Worm (Caenorhabditis elegans) whole organism, L4 larva: Measurements from ENCODE around the gene C33D9.13.

Experiments used
- F37D6.2 ChIP-seq: sonication (generic microtip); optimal IDR thresholded peaks from 2 replicates; lab custom pipeline; 2016; ENCODE audit warnings: mild to moderate bottlenecking, missing genetic modification characterization, missing compliant biosample characterization
- Y105C5A.15 ChIP-seq: fragments of 200-800 bp; sonication (Bioruptor generic); IDR thresholded peaks from 2 replicates; pipeline ENCODE4 v1.3.6; 2022; ENCODE audit warnings: missing genetic modification characterization, missing compliant biosample characterization
- Y5F2A.4 ChIP-seq: fragments of 200-800 bp; sonication (Bioruptor generic); optimal IDR thresholded peaks from 2 replicates; lab custom pipeline; 2018; ENCODE audit warnings: mild to moderate bottlenecking, missing genetic modification characterization, missing compliant biosample characterization
- Y75B8A.6 ChIP-seq: fragments of 200-800 bp; sonication (Bioruptor generic); IDR thresholded peaks from 2 replicates; pipeline ENCODE4 v1.3.6; 2022; ENCODE audit warnings: missing genetic modification reagents, missing genetic modification characterization, missing compliant biosample characterization
- aha-1 ChIP-seq: fragments of 150-350 bp; peaks from one replicate; lab custom pipeline; 2014; ENCODE audit warnings: missing biosample characterization, missing genetic modification characterization
- aly-2 ChIP-seq: sonication (generic microtip); optimal IDR thresholded peaks from 2 replicates; lab custom pipeline; 2018; ENCODE audit warnings: missing biosample characterization, missing genetic modification characterization
- ama-1 ChIP-seq: fragments of 150-350 bp; optimal IDR thresholded peaks from 2 replicates; lab custom pipeline; 2014; ENCODE audit warnings: inconsistent platforms, mixed read lengths
- ceh-20 ChIP-seq: fragments of 200-800 bp; sonication (Bioruptor generic); IDR thresholded peaks from 2 replicates; pipeline ENCODE4 v1.3.6; 2022; ENCODE audit warnings: missing genetic modification reagents, missing genetic modification characterization, missing compliant biosample characterization
- ceh-28 ChIP-seq: fragments of 150-350 bp; optimal IDR thresholded peaks from 2 replicates; lab custom pipeline; 2014; ENCODE audit warnings: missing biosample characterization, missing genetic modification reagents, missing genetic modification characterization
- ctbp-1 ChIP-seq: fragments of 200-800 bp; sonication (Bioruptor generic); IDR thresholded peaks from 2 replicates; pipeline ENCODE4 v1.3.6; 2022; ENCODE audit warnings: missing genetic modification reagents, missing genetic modification characterization, missing compliant biosample characterization
- daf-19 ChIP-seq: fragments of 200-800 bp; sonication (Bioruptor generic); conservative IDR thresholded peaks from 2 replicates; pipeline ENCODE4 v1.3.6; 2022; ENCODE audit warnings: missing genetic modification characterization, missing compliant biosample characterization
- dmd-8 ChIP-seq: fragments of 200-800 bp; sonication (Bioruptor generic); IDR thresholded peaks from 2 replicates; pipeline ENCODE4 v1.3.6; 2022; ENCODE audit warnings: missing genetic modification characterization, missing compliant biosample characterization
- dve-1 ChIP-seq: sonication (generic microtip); optimal IDR thresholded peaks from 2 replicates; lab custom pipeline; 2017; ENCODE audit warnings: antibody characterized with exemption, mild to moderate bottlenecking, missing genetic modification characterization, missing compliant biosample characterization; ENCODE audit not compliant: insufficient read depth
- fos-1 ChIP-seq: fragments of 150-350 bp; optimal IDR thresholded peaks from 2 replicates; lab custom pipeline; 2014; ENCODE audit warnings: missing biosample characterization, missing genetic modification characterization
- gei-8 ChIP-seq: fragments of 200-800 bp; sonication (Bioruptor generic); optimal IDR thresholded peaks from 2 replicates; lab custom pipeline; 2018; ENCODE audit warnings: mild to moderate bottlenecking, missing genetic modification characterization, missing compliant biosample characterization
- hif-1 ChIP-seq, 2 experiments: sonication (generic microtip); optimal IDR thresholded peaks; 2 replicates each; lab custom pipeline; 2016 to 2017; ENCODE audit warnings: missing compliant biosample characterization in 2 of 2, missing genetic modification characterization in 2 of 2, missing genetic modification reagents in 2 of 2, missing genotype in 2 of 2, mild to moderate bottlenecking in 1 of 2
- hlh-11 ChIP-seq: fragments of 200-800 bp; sonication (Bioruptor generic); optimal IDR thresholded peaks from 2 replicates; lab custom pipeline; 2018; ENCODE audit warnings: mild to moderate bottlenecking, missing genetic modification characterization, missing compliant biosample characterization
- jun-1 ChIP-seq: fragments of 150-350 bp; optimal IDR thresholded peaks from 2 replicates; lab custom pipeline; 2014; ENCODE audit warnings: missing biosample characterization, missing genetic modification reagents, missing genetic modification characterization
- lin-13 ChIP-seq: fragments of 150-350 bp; optimal IDR thresholded peaks from 2 replicates; lab custom pipeline; 2014; ENCODE audit warnings: missing biosample characterization, missing genetic modification reagents, missing genetic modification characterization
- lin-15B ChIP-seq: fragments of 150-350 bp; sonication (generic microtip); optimal IDR thresholded peaks from 3 replicates; lab custom pipeline; 2014; ENCODE audit warnings: missing biosample characterization, missing genetic modification characterization
- lin-29 ChIP-seq: fragments of 200-800 bp; sonication (Bioruptor generic); IDR thresholded peaks from 2 replicates; pipeline ENCODE4 v1.3.6; 2022; ENCODE audit warnings: missing genetic modification reagents, missing genetic modification characterization, missing compliant biosample characterization
- lir-3 ChIP-seq: sonication (generic microtip); optimal IDR thresholded peaks from 2 replicates; lab custom pipeline; 2016; ENCODE audit warnings: mild to moderate bottlenecking, missing genetic modification characterization, missing compliant biosample characterization
- madf-5 ChIP-seq, 2 experiments: fragments of 200-800 bp; sonication (Bioruptor generic); IDR thresholded peaks; 2 replicates each; pipeline ENCODE4 v1.3.6; 2022; ENCODE audit warnings: missing compliant biosample characterization in 2 of 2, missing genetic modification characterization in 2 of 2
- mes-2 ChIP-seq: sonication (generic microtip); optimal IDR thresholded peaks from 2 replicates; lab custom pipeline; 2016; ENCODE audit warnings: missing genotype, mild to moderate bottlenecking, missing genetic modification characterization, missing compliant biosample characterization; ENCODE audit not compliant: poor library complexity, severe bottlenecking
- mxl-3 ChIP-seq: fragments of 200-800 bp; sonication (Bioruptor generic); optimal IDR thresholded peaks from 2 replicates; lab custom pipeline; 2018; ENCODE audit warnings: mild to moderate bottlenecking, missing genetic modification characterization, missing compliant biosample characterization
- nhr-10 ChIP-seq: fragments of 150-350 bp; optimal IDR thresholded peaks from 2 replicates; lab custom pipeline; 2014; ENCODE audit warnings: missing biosample characterization, missing genetic modification characterization
- nhr-102 ChIP-seq: sonication (generic microtip); optimal IDR thresholded peaks from 2 replicates; lab custom pipeline; 2016; ENCODE audit warnings: mild to moderate bottlenecking, missing genetic modification characterization, moderate library complexity, missing compliant biosample characterization
- nhr-11 ChIP-seq: fragments of 150-350 bp; optimal IDR thresholded peaks from 2 replicates; lab custom pipeline; 2014; ENCODE audit warnings: missing biosample characterization, missing genetic modification characterization
- nhr-111 ChIP-seq: fragments of 200-800 bp; sonication (Bioruptor generic); optimal IDR thresholded peaks from 2 replicates; lab custom pipeline; 2018; ENCODE audit warnings: mild to moderate bottlenecking, missing genetic modification characterization, missing compliant biosample characterization
- nhr-237 ChIP-seq: sonication (generic microtip); optimal IDR thresholded peaks from 2 replicates; lab custom pipeline; 2017; ENCODE audit warnings: missing biosample characterization, missing genetic modification characterization
- nhr-28 ChIP-seq: fragments of 150-350 bp; optimal IDR thresholded peaks from 2 replicates; lab custom pipeline; 2014; ENCODE audit warnings: missing biosample characterization, missing genetic modification characterization
- nhr-42 ChIP-seq: fragments of 200-800 bp; sonication (Bioruptor generic); IDR thresholded peaks from 2 replicates; pipeline ENCODE4 v1.3.6; 2022; ENCODE audit warnings: missing genetic modification characterization, missing compliant biosample characterization
- nhr-76 ChIP-seq: fragments of 150-350 bp; optimal IDR thresholded peaks from 2 replicates; lab custom pipeline; 2014; ENCODE audit warnings: missing biosample characterization, missing genetic modification characterization
- pqm-1 ChIP-seq: sonication (generic microtip); optimal IDR thresholded peaks from 2 replicates; lab custom pipeline; 2017; ENCODE audit warnings: missing biosample characterization, missing genetic modification characterization
- set-16 ChIP-seq: fragments of 200-800 bp; sonication (Bioruptor generic); IDR thresholded peaks from 2 replicates; pipeline ENCODE4 v1.3.6; 2022; ENCODE audit warnings: missing genetic modification reagents, missing genetic modification characterization, missing compliant biosample characterization
- skn-1 ChIP-seq: fragments of 150-350 bp; optimal IDR thresholded peaks from 2 replicates; lab custom pipeline; 2014; ENCODE audit warnings: missing biosample characterization, missing genetic modification characterization
- snpc-1.2 ChIP-seq: fragments of 200-800 bp; sonication (Bioruptor generic); IDR thresholded peaks from 2 replicates; pipeline ENCODE4 v1.3.6; 2022; ENCODE audit warnings: missing genetic modification reagents, missing genetic modification characterization, missing compliant biosample characterization
- tag-97 ChIP-seq: fragments of 200-800 bp; sonication (Bioruptor generic); IDR thresholded peaks from 2 replicates; pipeline ENCODE4 v1.3.6; 2022; ENCODE audit warnings: missing genetic modification characterization, missing compliant biosample characterization
- tra-1 ChIP-seq: fragments of 200-800 bp; sonication (Bioruptor generic); IDR thresholded peaks from 2 replicates; pipeline ENCODE4 v1.3.6; 2022; ENCODE audit warnings: missing genetic modification reagents, missing genetic modification characterization, missing compliant biosample characterization
- unc-130 ChIP-seq: sonication (generic microtip); optimal IDR thresholded peaks from 2 replicates; lab custom pipeline; 2016; ENCODE audit warnings: missing genetic modification reagents, missing genetic modification characterization, missing compliant biosample characterization
- unc-39 ChIP-seq: sonication (generic microtip); optimal IDR thresholded peaks from 2 replicates; lab custom pipeline; 2017; ENCODE audit warnings: missing biosample characterization, missing genetic modification characterization
- zfp-2 ChIP-seq: sonication (generic microtip); optimal IDR thresholded peaks from 2 replicates; lab custom pipeline; 2016; ENCODE audit warnings: mild to moderate bottlenecking, missing genetic modification characterization, missing compliant biosample characterization
- zip-11 ChIP-seq: fragments of 200-800 bp; sonication (Bioruptor generic); IDR thresholded peaks from 2 replicates; pipeline ENCODE4 v1.3.6; 2022; ENCODE audit warnings: missing genetic modification characterization, missing compliant biosample characterization
- zip-2 ChIP-seq: fragments of 150-350 bp; optimal IDR thresholded peaks from 2 replicates; lab custom pipeline; 2014; ENCODE audit warnings: missing biosample characterization, missing genetic modification characterization
- ztf-11 ChIP-seq: fragments of 150-350 bp; optimal IDR thresholded peaks from 2 replicates; lab custom pipeline; 2014; ENCODE audit warnings: missing biosample characterization, missing genetic modification characterization
- ztf-7 ChIP-seq: fragments of 150-350 bp; optimal IDR thresholded peaks from 2 replicates; lab custom pipeline; 2014; ENCODE audit warnings: missing biosample characterization, missing genetic modification characterization

Gene C33D9.13

DNA sequence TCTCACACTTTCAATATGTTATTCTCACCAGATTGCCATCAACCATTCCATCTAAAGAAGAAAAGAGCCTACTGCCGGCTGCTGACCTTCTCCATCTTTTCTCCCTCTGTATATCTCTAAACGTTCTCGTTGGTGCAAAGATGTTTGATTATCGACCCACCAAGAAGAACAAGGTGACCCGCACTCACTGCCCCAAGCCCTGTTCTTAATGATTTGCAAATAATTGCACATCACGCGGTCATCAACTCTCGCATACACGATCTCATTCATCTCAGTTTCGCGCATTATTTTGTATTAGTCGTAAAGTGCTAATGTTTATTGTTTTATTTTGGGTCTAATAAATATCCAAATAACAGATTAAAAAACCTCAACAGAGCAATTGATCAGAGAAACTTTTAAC, 34.4 kb upstream of the C33D9.13 start:
- TF ChIP-seq ztf-11 (tag; lab: Kevin White, UChicago), result no peak
- TF ChIP-seq nhr-102 (tag; lab: Kevin White, UChicago), result no peak
- no peak for TF ChIP-seq ama-1 (lab: Kevin White, UChicago)
- no peak for TF ChIP-seq nhr-28 (tag; lab: Kevin White, UChicago)
- TF ChIP-seq hlh-11 (tag; lab: Kevin White, UChicago), result no peak
- no peak for TF ChIP-seq ztf-7
- TF ChIP-seq Y5F2A.4 (GFP tag; lab: Kevin White, UChicago), result no peak
- TF ChIP-seq nhr-76, result no peak
- no peak for TF ChIP-seq snpc-1.2 (GFP tag; lab: Robert Waterston, UW)
- no peak for TF ChIP-seq nhr-237
- no peak for TF ChIP-seq Y105C5A.15 (GFP tag; lab: Robert Waterston, UW)
- no peak for TF ChIP-seq mes-2 (tag; lab: Kevin White, UChicago)
- no peak for TF ChIP-seq aha-1 (tag; lab: Kevin White, UChicago)
- TF ChIP-seq lin-13 (GFP tag; lab: Kevin White, UChicago), result no peak

DNA sequence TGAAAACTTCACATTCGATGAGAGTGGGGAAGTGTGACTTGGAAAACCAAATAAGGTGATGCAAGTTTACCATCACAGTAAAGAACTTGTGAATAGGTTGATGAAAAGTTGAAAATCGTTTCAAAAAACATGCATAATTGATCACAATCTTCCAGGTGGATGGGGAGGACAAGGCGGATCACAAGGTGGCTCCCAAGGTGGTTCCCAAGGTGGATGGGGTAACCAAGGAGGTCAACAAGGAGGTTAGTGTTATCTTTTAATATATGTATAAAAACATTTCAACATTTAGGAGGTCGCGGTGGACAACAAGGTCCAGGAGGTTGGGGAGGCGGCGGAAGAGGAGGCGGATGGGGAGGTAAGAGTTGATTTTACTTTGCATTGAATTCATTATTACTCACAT, 32.6 kb upstream of the C33D9.13 start, which contains the start of gene T28C6.10:
T28C6.10 (plus strand) TSS at position 301 of the 400 bp plus-strand sequence.
- TF ChIP-seq madf-5 (GFP tag; IDR thresholded peaks at IDR 0.05; lab: Robert Waterston, UW) (no peak), nhr-111 (GFP tag; lab: Kevin White, UChicago) (no peak), aha-1 (tag; lab: Kevin White, UChicago) (no peak), F37D6.2 (tag; lab: Kevin White, UChicago) (no peak), ctbp-1 (no peak), ceh-20 (no peak), tag-97 (GFP tag; lab: Robert Waterston, UW) (no peak), pqm-1 (tag; lab: Kevin White, UChicago) (no peak), unc-130 (GFP tag; lab: Kevin White, UChicago) (no peak), jun-1 (no peak), nhr-42 (GFP tag; lab: Robert Waterston, UW) (no peak), lir-3 (tag; lab: Kevin White, UChicago) (no peak), skn-1 (tag; lab: Kevin White, UChicago) (no peak), dve-1 (tag; lab: Kevin White, UChicago) (no peak), lin-29 (GFP tag; lab: Robert Waterston, UW) (no peak), zfp-2 (tag; lab: Kevin White, UChicago) (no peak), gei-8 (GFP tag; lab: Kevin White, UChicago) (no peak), zip-11 (GFP tag; lab: Robert Waterston, UW) (no peak), snpc-1.2 (GFP tag; lab: Robert Waterston, UW) (no peak)
- TF ChIP-seq, all 104 proteins: peak for 0

DNA sequence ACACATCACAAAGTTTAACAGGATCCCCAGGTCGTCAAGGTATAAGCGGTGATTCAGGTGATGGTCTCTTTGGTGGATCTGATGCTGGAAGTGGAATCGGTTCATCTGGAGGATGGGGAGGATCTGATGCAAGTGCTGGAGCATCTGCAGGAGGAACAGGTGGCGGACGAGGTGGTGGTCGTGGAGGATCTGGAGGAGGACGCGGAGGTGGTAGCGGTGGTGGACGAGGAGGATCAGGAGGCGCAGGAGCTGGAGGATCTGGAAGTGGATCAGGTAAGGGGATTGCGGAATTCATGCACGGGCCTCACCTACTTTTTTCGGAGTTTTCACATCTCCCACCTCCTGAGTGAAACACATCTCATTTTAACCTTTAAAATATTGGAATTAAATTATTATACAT, 31.5 kb upstream of the C33D9.13 start:
- TF ChIP-seq lir-3 (tag; lab: Kevin White, UChicago) (no peak), dmd-8 (0 out of 2 replicates have a peak, but pooled peaks have one; percentile 7), Y75B8A.6 (no peak), aly-2 (tag; lab: Kevin White, UChicago) (no peak), set-16 (peak; percentile 93; the same call in 1 of the 2 replicates), tra-1 (GFP tag; lab: Robert Waterston, UW) (no peak), lin-15B (tag; lab: Kevin White, UChicago) (no peak), zip-11 (GFP tag; lab: Robert Waterston, UW) (no peak)

DNA sequence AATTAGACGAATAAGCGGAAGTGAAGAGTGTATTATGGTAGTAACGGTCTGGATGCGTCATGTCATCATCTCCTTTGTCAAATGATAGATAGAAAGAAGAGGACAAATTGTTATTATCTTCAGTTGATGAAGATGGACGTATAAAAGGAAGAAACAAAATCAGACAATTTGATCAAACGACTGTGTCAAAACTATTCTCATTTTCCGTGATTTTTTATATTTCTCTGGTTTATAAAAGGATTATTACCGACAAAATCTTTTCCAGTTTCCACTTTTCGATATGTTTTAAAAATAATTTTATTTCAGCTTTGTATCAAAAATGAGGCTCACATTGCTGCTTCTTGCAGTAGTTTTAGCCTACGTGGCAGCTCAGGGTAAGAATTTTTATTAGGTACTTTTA, 31.0 kb upstream of the C33D9.13 start, which contains the start of gene grsp-2:
grsp-2 (plus strand) TSS at position 301 of the 400 bp plus-strand sequence.
- TF ChIP-seq lin-15B (tag; lab: Kevin White, UChicago) (no peak), daf-19 (no peak), ceh-28 (tag; lab: Kevin White, UChicago) (no peak), nhr-10 (no peak), hif-1 (tag; optimal IDR thresholded peaks at IDR 0.05; lab: Kevin White, UChicago) (no peak), Y105C5A.15 (GFP tag; lab: Robert Waterston, UW) (no peak), unc-39 (no peak), fos-1 (no peak), nhr-11 (tag; lab: Kevin White, UChicago) (no peak), zip-2 (no peak), mxl-3 (GFP tag; lab: Kevin White, UChicago) (no peak), ama-1 (lab: Kevin White, UChicago) (no peak)
